In genomic region chr3L:9441907-9442479, dm6 we compare ENCODE assay signal across 1 fruit fly cellular context.
TF ChIP-seq lines count a peak whose summit lies in the region.

TSS of gene Bet3 (minus strand) at chr3L:9442267.
TSS of gene Nf-YA (minus strand) at chr3L:9442267.

TF ChIP-seq in whole organism, embryonic, 481 proteins besides CTCF, POLR2A, EP300 and RAD21 (continued from another document and continues in another):
- peak; percentile 8; the same call in 2 of the 3 replicates for TF ChIP-seq Mrtf (GFP tag; IDR thresholded peaks at IDR 0.05; lab: Robert Waterston, UW)
- peak; percentile 31; the same call in 1 of the 2 replicates for TF ChIP-seq CG17328 (GFP tag; IDR thresholded peaks at IDR 0.05; lab: Robert Waterston, UW)
- TF ChIP-seq grn (GFP tag; optimal IDR thresholded peaks at IDR 0.05; lab: Kevin White, UChicago): no peak
- no peak for TF ChIP-seq CG4707 (GFP tag; optimal IDR thresholded peaks at IDR 0.05; lab: Kevin White, UChicago)
- TF ChIP-seq Myb (GFP tag; optimal IDR thresholded peaks at IDR 0.05; lab: Kevin White, UChicago): peak; percentile 98
- TF ChIP-seq Hr3 (GFP tag; optimal IDR thresholded peaks at IDR 0.05; lab: Kevin White, UChicago): peak; percentile 50
- TF ChIP-seq CG2116 (GFP tag; optimal IDR thresholded peaks at IDR 0.05; lab: Kevin White, UChicago): peak; percentile 96
- TF ChIP-seq bab2 (GFP tag; optimal IDR thresholded peaks at IDR 0.05; lab: Kevin White, UChicago): no peak
- peak; percentile 55 for TF ChIP-seq Ets97D (GFP tag; optimal IDR thresholded peaks at IDR 0.05; lab: Kevin White, UChicago)
- TF ChIP-seq CG13775 (GFP tag; optimal IDR thresholded peaks at IDR 0.05; lab: Kevin White, UChicago): peak; percentile 49
- TF ChIP-seq Lim3 (GFP tag; IDR thresholded peaks at IDR 0.05; lab: Robert Waterston, UW): no peak
- TF ChIP-seq CG17829 (tag; optimal IDR thresholded peaks at IDR 0.05; lab: Kevin White, UChicago): peak; percentile 52
- TF ChIP-seq Fer2 (tag; optimal IDR thresholded peaks at IDR 0.05; lab: Kevin White, UChicago): no peak
- TF ChIP-seq B-H2 (GFP tag; optimal IDR thresholded peaks at IDR 0.05; lab: Kevin White, UChicago): peak; percentile 69
- no peak; the same call in 2 of the 3 replicates for TF ChIP-seq B-H1 (GFP tag; IDR thresholded peaks at IDR 0.05; lab: Robert Waterston, UW)
- TF ChIP-seq CG11085 (GFP tag; IDR thresholded peaks at IDR 0.05; lab: Robert Waterston, UW): peak; percentile 57; the same call in 1 of the 2 replicates
- TF ChIP-seq CG18599 (GFP tag; optimal IDR thresholded peaks at IDR 0.05; lab: Kevin White, UChicago): peak; percentile 29
- no peak for TF ChIP-seq GATAe (GFP tag; conservative IDR thresholded peaks at IDR 0.05; lab: Robert Waterston, UW)
- peak; percentile 58 for TF ChIP-seq HmgZ (tag; optimal IDR thresholded peaks at IDR 0.05; lab: Kevin White, UChicago)
- no peak for TF ChIP-seq twi (tag; optimal IDR thresholded peaks at IDR 0.05; lab: Kevin White, UChicago)
- TF ChIP-seq CG14441 (GFP tag; IDR thresholded peaks at IDR 0.05; lab: Robert Waterston, UW): peak; percentile 59
- TF ChIP-seq CG33213 (GFP tag; optimal IDR thresholded peaks at IDR 0.05; lab: Kevin White, UChicago): peak; percentile 27
- TF ChIP-seq repo (GFP tag; optimal IDR thresholded peaks at IDR 0.05; lab: Kevin White, UChicago): no peak
- TF ChIP-seq Dip2 (GFP tag; IDR thresholded peaks at IDR 0.05; lab: Robert Waterston, UW): no peak
- no peak for TF ChIP-seq CkIIα-i1 (GFP tag; IDR thresholded peaks at IDR 0.05; lab: Robert Waterston, UW)
- no peak for TF ChIP-seq Six4 (GFP tag; optimal IDR thresholded peaks at IDR 0.05; lab: Kevin White, UChicago)
- TF ChIP-seq Atf6 (GFP tag; IDR thresholded peaks at IDR 0.05; lab: Robert Waterston, UW): 0 out of 2 replicates have a peak, but pooled peaks have one; percentile 16
- TF ChIP-seq sqz (GFP tag; optimal IDR thresholded peaks at IDR 0.05; lab: Kevin White, UChicago): no peak
- TF ChIP-seq CG31388 (GFP tag; optimal IDR thresholded peaks at IDR 0.05; lab: Kevin White, UChicago): peak; percentile 39
- peak; percentile 29 for TF ChIP-seq fd96Cb (tag; optimal IDR thresholded peaks at IDR 0.05; lab: Kevin White, UChicago)
- no peak for TF ChIP-seq Awh (GFP tag; IDR thresholded peaks at IDR 0.05; lab: Robert Waterston, UW)
- peak; percentile 63 for TF ChIP-seq CHES-1-like (GFP tag; optimal IDR thresholded peaks at IDR 0.05; lab: Kevin White, UChicago)
- peak; percentile 26 for TF ChIP-seq CG1647 (GFP tag; optimal IDR thresholded peaks at IDR 0.05; lab: Kevin White, UChicago)
- TF ChIP-seq wdn (GFP tag; IDR thresholded peaks at IDR 0.05; lab: Robert Waterston, UW): peak; percentile 26; the same call in 1 of the 2 replicates
- TF ChIP-seq HLH4C (GFP tag; IDR thresholded peaks at IDR 0.05; lab: Robert Waterston, UW; ENCODE audit: partially characterized antibody): peak; percentile 69
- TF ChIP-seq zen (tag; optimal IDR thresholded peaks at IDR 0.05; lab: Kevin White, UChicago): peak; percentile 31
- TF ChIP-seq Bgb (GFP tag; IDR thresholded peaks at IDR 0.05; lab: Robert Waterston, UW; ENCODE audit: partially characterized antibody): peak; percentile 87
- TF ChIP-seq Xrp1 (GFP tag; IDR thresholded peaks at IDR 0.05; lab: Robert Waterston, UW): peak; percentile 37; the same call in 1 of the 2 replicates
- no peak for TF ChIP-seq CG10462 (GFP tag; optimal IDR thresholded peaks at IDR 0.05; lab: Kevin White, UChicago)
- TF ChIP-seq CG1024 (GFP tag; IDR thresholded peaks at IDR 0.05; lab: Robert Waterston, UW): no peak
- TF ChIP-seq gfzf (GFP tag; optimal IDR thresholded peaks at IDR 0.05; lab: Kevin White, UChicago): peak; percentile 54
- no peak for TF ChIP-seq CG6654 (GFP tag; optimal IDR thresholded peaks at IDR 0.05; lab: Kevin White, UChicago)
- TF ChIP-seq CG1233 (GFP tag; optimal IDR thresholded peaks at IDR 0.05; lab: Kevin White, UChicago): peak; percentile 27
- TF ChIP-seq Camta (GFP tag; optimal IDR thresholded peaks at IDR 0.05; lab: Kevin White, UChicago): peak; percentile 53
- TF ChIP-seq CG6689 (GFP tag; IDR thresholded peaks at IDR 0.05; lab: Robert Waterston, UW): no peak
- no peak for TF ChIP-seq TFAM (GFP tag; optimal IDR thresholded peaks at IDR 0.05; lab: Kevin White, UChicago)
- TF ChIP-seq Ssrp (tag; optimal IDR thresholded peaks at IDR 0.05; lab: Kevin White, UChicago): peak; percentile 44
- no peak for TF ChIP-seq h (optimal IDR thresholded peaks at IDR 0.05; lab: Kevin White, UChicago)
- peak; percentile 8 for TF ChIP-seq Side (GFP tag; optimal IDR thresholded peaks at IDR 0.05; lab: Kevin White, UChicago)
- TF ChIP-seq Dll (GFP tag; IDR thresholded peaks at IDR 0.05; lab: Robert Waterston, UW; ENCODE audit: partially characterized antibody): peak; percentile 90
- no peak for TF ChIP-seq BtbVII (GFP tag; optimal IDR thresholded peaks at IDR 0.05; lab: Kevin White, UChicago)
- TF ChIP-seq nmo (GFP tag; optimal IDR thresholded peaks at IDR 0.05; lab: Kevin White, UChicago): peak; percentile 68
- TF ChIP-seq fru (optimal IDR thresholded peaks at IDR 0.05; lab: Kevin White, UChicago): no peak
- no peak for TF ChIP-seq Spps (tag; optimal IDR thresholded peaks at IDR 0.05; lab: Kevin White, UChicago)
- TF ChIP-seq pan (optimal IDR thresholded peaks at IDR 0.05; lab: Kevin White, UChicago): no peak
- TF ChIP-seq pan (GFP tag; optimal IDR thresholded peaks at IDR 0.05 in 1 of 2, IDR thresholded peaks at IDR 0.05 in 1 of 2): no peak
- TF ChIP-seq mam (GFP tag; optimal IDR thresholded peaks at IDR 0.05; lab: Kevin White, UChicago): peak; percentile 90
- no peak for TF ChIP-seq CG15073 (GFP tag; optimal IDR thresholded peaks at IDR 0.05; lab: Kevin White, UChicago)
- no peak for TF ChIP-seq Hr39 (optimal IDR thresholded peaks at IDR 0.05; lab: Kevin White, UChicago)
- peak; percentile 59; the same call in 1 of the 2 replicates for TF ChIP-seq al (GFP tag; IDR thresholded peaks at IDR 0.05; lab: Robert Waterston, UW)
- TF ChIP-seq oc (tag; optimal IDR thresholded peaks at IDR 0.05; lab: Kevin White, UChicago): no peak
- no peak for TF ChIP-seq ase (GFP tag; IDR thresholded peaks at IDR 0.05; lab: Robert Waterston, UW)
- TF ChIP-seq usp (GFP tag; optimal IDR thresholded peaks at IDR 0.05; lab: Kevin White, UChicago): no peak
- peak; percentile 90 for TF ChIP-seq CG4617 (GFP tag; optimal IDR thresholded peaks at IDR 0.05; lab: Kevin White, UChicago; ENCODE audit: borderline replicate concordance)
- no peak for TF ChIP-seq klu (GFP tag; IDR thresholded peaks at IDR 0.05; lab: Robert Waterston, UW)
- peak; percentile 21 for TF ChIP-seq CG12744 (GFP tag; optimal IDR thresholded peaks at IDR 0.05; lab: Kevin White, UChicago)
- TF ChIP-seq Dref (GFP tag; IDR thresholded peaks at IDR 0.05; lab: Robert Waterston, UW): peak; percentile 68
- TF ChIP-seq fu2 (GFP tag; optimal IDR thresholded peaks at IDR 0.05; lab: Kevin White, UChicago): peak; percentile 41
- TF ChIP-seq Eip74EF (GFP tag; optimal IDR thresholded peaks at IDR 0.05; lab: Kevin White, UChicago): no peak
- TF ChIP-seq stwl (tag; optimal IDR thresholded peaks at IDR 0.05; lab: Kevin White, UChicago): peak; percentile 77
- TF ChIP-seq CG7987 (GFP tag; optimal IDR thresholded peaks at IDR 0.05; lab: Kevin White, UChicago): peak; percentile 35
- TF ChIP-seq CG9215 (GFP tag; IDR thresholded peaks at IDR 0.05; lab: Robert Waterston, UW): peak; percentile 38; the same call in 1 of the 2 replicates
- peak; percentile 68; the same call in 1 of the 2 replicates for TF ChIP-seq vvl (GFP tag; IDR thresholded peaks at IDR 0.05; lab: Robert Waterston, UW)
- no peak for TF ChIP-seq sr (GFP tag; IDR thresholded peaks at IDR 0.05; lab: Robert Waterston, UW)
- TF ChIP-seq CG3163 (GFP tag; optimal IDR thresholded peaks at IDR 0.05; lab: Kevin White, UChicago): peak; percentile 17
- peak; percentile 83 for TF ChIP-seq Opbp (GFP tag; IDR thresholded peaks at IDR 0.05; lab: Robert Waterston, UW; ENCODE audit: partially characterized antibody)
- TF ChIP-seq CG8089 (GFP tag; optimal IDR thresholded peaks at IDR 0.05; lab: Kevin White, UChicago): peak; percentile 3
- no peak for TF ChIP-seq CG11723 (GFP tag; optimal IDR thresholded peaks at IDR 0.05; lab: Kevin White, UChicago)
- TF ChIP-seq CG13296 (GFP tag; optimal IDR thresholded peaks at IDR 0.05; lab: Kevin White, UChicago): peak; percentile 0
- no peak for TF ChIP-seq otp (GFP tag; IDR thresholded peaks at IDR 0.05; lab: Robert Waterston, UW)
- TF ChIP-seq Hmx (GFP tag; optimal IDR thresholded peaks at IDR 0.05; lab: Kevin White, UChicago): no peak
- no peak for TF ChIP-seq dmrt99B (tag; optimal IDR thresholded peaks at IDR 0.05; lab: Kevin White, UChicago)
- TF ChIP-seq CG11504 (tag; optimal IDR thresholded peaks at IDR 0.05; lab: Kevin White, UChicago): no peak
- peak; percentile 69 for TF ChIP-seq MTF-1 (GFP tag; optimal IDR thresholded peaks at IDR 0.05; lab: Kevin White, UChicago; ENCODE audit: borderline replicate concordance)
- no peak for TF ChIP-seq ab (GFP tag; optimal IDR thresholded peaks at IDR 0.05; lab: Kevin White, UChicago)
- peak; percentile 59; the same call in 1 of the 2 replicates for TF ChIP-seq CG6272 (GFP tag; IDR thresholded peaks at IDR 0.05; lab: Robert Waterston, UW)
- no peak for TF ChIP-seq CG11695 (GFP tag; IDR thresholded peaks at IDR 0.05; lab: Robert Waterston, UW)
- TF ChIP-seq CG8281 (tag; optimal IDR thresholded peaks at IDR 0.05; lab: Kevin White, UChicago): no peak
- no peak for TF ChIP-seq CG16863 (GFP tag; optimal IDR thresholded peaks at IDR 0.05; lab: Kevin White, UChicago)
- TF ChIP-seq unc-4 (GFP tag; IDR thresholded peaks at IDR 0.05; lab: Robert Waterston, UW; ENCODE audit: partially characterized antibody): peak; percentile 86
- peak; percentile 87 for TF ChIP-seq hbn (GFP tag; IDR thresholded peaks at IDR 0.05; lab: Robert Waterston, UW; ENCODE audit: partially characterized antibody)
- no peak for TF ChIP-seq CG5245 (GFP tag; optimal IDR thresholded peaks at IDR 0.05; lab: Kevin White, UChicago)
- TF ChIP-seq CG12071 (GFP tag; optimal IDR thresholded peaks at IDR 0.05; lab: Kevin White, UChicago): no peak
- peak; percentile 54 for TF ChIP-seq lmd (GFP tag; IDR thresholded peaks at IDR 0.05; lab: Robert Waterston, UW)
- TF ChIP-seq onecut (GFP tag; IDR thresholded peaks at IDR 0.05; lab: Robert Waterston, UW): no peak
- no peak for TF ChIP-seq Mes4 (GFP tag; optimal IDR thresholded peaks at IDR 0.05; lab: Kevin White, UChicago)
- TF ChIP-seq CG2199 (GFP tag; IDR thresholded peaks at IDR 0.05; lab: Robert Waterston, UW): no peak
- peak; percentile 55 for TF ChIP-seq bcd (GFP tag; optimal IDR thresholded peaks at IDR 0.05; lab: Kevin White, UChicago)
- TF ChIP-seq PHDP (tag; optimal IDR thresholded peaks at IDR 0.05; lab: Kevin White, UChicago): no peak
- TF ChIP-seq CG15269 (tag; optimal IDR thresholded peaks at IDR 0.05; lab: Kevin White, UChicago): peak; percentile 39
- TF ChIP-seq btn (GFP tag; optimal IDR thresholded peaks at IDR 0.05; lab: Kevin White, UChicago): no peak
- TF ChIP-seq trem (tag; optimal IDR thresholded peaks at IDR 0.05; lab: Kevin White, UChicago): peak; percentile 62
- TF ChIP-seq dm (GFP tag; optimal IDR thresholded peaks at IDR 0.05; lab: Kevin White, UChicago): no peak
- TF ChIP-seq lola (GFP tag; optimal IDR thresholded peaks at IDR 0.05; lab: Kevin White, UChicago): peak in 1 of 3 experiments; percentile 9
- peak; percentile 5 for TF ChIP-seq CG8924 (tag; optimal IDR thresholded peaks at IDR 0.05; lab: Kevin White, UChicago)
- peak; percentile 45 for TF ChIP-seq CG10366 (GFP tag; IDR thresholded peaks at IDR 0.05; lab: Robert Waterston, UW)
- TF ChIP-seq Atf-2 (GFP tag; optimal IDR thresholded peaks at IDR 0.05; lab: Kevin White, UChicago): no peak
- TF ChIP-seq chn (GFP tag; optimal IDR thresholded peaks at IDR 0.05; lab: Kevin White, UChicago): peak; percentile 66
- TF ChIP-seq Fer1 (GFP tag; optimal IDR thresholded peaks at IDR 0.05; lab: Kevin White, UChicago): peak; percentile 3
- TF ChIP-seq stc (GFP tag; IDR thresholded peaks at IDR 0.05; lab: Robert Waterston, UW): no peak
- no peak for TF ChIP-seq dan (GFP tag; IDR thresholded peaks at IDR 0.05; lab: Robert Waterston, UW)
- TF ChIP-seq CG3065 (GFP tag; optimal IDR thresholded peaks at IDR 0.05; lab: Kevin White, UChicago): peak; percentile 3
- no peak for TF ChIP-seq CG43689 (GFP tag; IDR thresholded peaks at IDR 0.05; lab: Robert Waterston, UW)
- TF ChIP-seq nom (GFP tag; optimal IDR thresholded peaks at IDR 0.05; lab: Kevin White, UChicago): no peak
- TF ChIP-seq Sry-β (GFP tag; optimal IDR thresholded peaks at IDR 0.05; lab: Kevin White, UChicago): no peak
- TF ChIP-seq sisA (GFP tag; IDR thresholded peaks at IDR 0.05; lab: Robert Waterston, UW): peak; percentile 71
- TF ChIP-seq CG30431 (GFP tag; optimal IDR thresholded peaks at IDR 0.05; lab: Kevin White, UChicago): peak; percentile 3
- no peak for TF ChIP-seq insv (GFP tag; optimal IDR thresholded peaks at IDR 0.05; lab: Kevin White, UChicago)
- TF ChIP-seq Hmr (GFP tag; optimal IDR thresholded peaks at IDR 0.05; lab: Kevin White, UChicago): peak; percentile 42
- TF ChIP-seq CG12104 (GFP tag; optimal IDR thresholded peaks at IDR 0.05; lab: Kevin White, UChicago): peak; percentile 30
- peak; percentile 10 to 57 for TF ChIP-seq chif (GFP tag; optimal IDR thresholded peaks at IDR 0.05; lab: Kevin White, UChicago)
- TF ChIP-seq Oli (tag; optimal IDR thresholded peaks at IDR 0.05; lab: Kevin White, UChicago): no peak
- peak; percentile 27 for TF ChIP-seq crc (GFP tag; optimal IDR thresholded peaks at IDR 0.05; lab: Kevin White, UChicago)
- TF ChIP-seq schlank (tag; optimal IDR thresholded peaks at IDR 0.05; lab: Kevin White, UChicago): no peak
- TF ChIP-seq CG1832 (GFP tag; optimal IDR thresholded peaks at IDR 0.05; lab: Kevin White, UChicago): no peak
- peak; percentile 8 for TF ChIP-seq CG4854 (GFP tag; optimal IDR thresholded peaks at IDR 0.05; lab: Kevin White, UChicago)
- TF ChIP-seq YL-1 (GFP tag; optimal IDR thresholded peaks at IDR 0.05; lab: Kevin White, UChicago): peak; percentile 80
- TF ChIP-seq CG1529 (GFP tag; optimal IDR thresholded peaks at IDR 0.05; lab: Kevin White, UChicago): no peak
- TF ChIP-seq wek (GFP tag; optimal IDR thresholded peaks at IDR 0.05; lab: Kevin White, UChicago): no peak
- no peak for TF ChIP-seq sima (GFP tag; optimal IDR thresholded peaks at IDR 0.05; lab: Kevin White, UChicago)
- TF ChIP-seq E2f2 (GFP tag; IDR thresholded peaks at IDR 0.05; lab: Robert Waterston, UW): peak; percentile 34; the same call in 1 of the 2 replicates
- TF ChIP-seq CG9727 (GFP tag; optimal IDR thresholded peaks at IDR 0.05; lab: Kevin White, UChicago): peak; percentile 41
- TF ChIP-seq CG10654 (GFP tag; optimal IDR thresholded peaks at IDR 0.05; lab: Kevin White, UChicago): peak; percentile 50
